Worm (Caenorhabditis elegans): ENCODE results near the gene lips-1.

Gene lips-1

DNA sequence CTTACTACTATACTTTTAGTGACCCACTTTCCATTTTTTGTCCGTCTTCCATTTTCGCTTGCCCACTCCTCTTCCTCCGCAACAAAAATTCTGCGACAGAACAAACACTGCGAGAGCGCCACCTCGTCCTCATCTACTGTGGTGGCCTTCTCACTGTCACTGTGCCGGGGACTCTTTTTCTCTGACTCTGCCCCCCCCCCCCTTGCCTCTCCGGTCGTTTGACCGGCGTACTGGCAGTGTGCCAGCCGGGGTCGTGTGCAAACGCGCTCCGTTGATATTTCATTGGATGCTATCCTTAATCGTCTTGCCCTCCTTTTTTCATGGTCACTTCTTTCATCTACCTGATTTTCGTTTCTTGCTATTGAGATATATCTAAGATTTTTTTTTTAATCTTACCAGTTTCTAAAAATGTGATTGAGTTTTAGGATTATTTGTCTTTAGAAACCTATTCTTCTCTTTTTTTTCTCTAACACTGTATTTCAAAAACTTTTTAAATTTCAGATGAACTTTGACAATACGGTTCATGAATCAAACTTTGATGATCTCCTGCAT, 12.0 kb upstream of the lips-1 start, which contains the start of gene atf-6:
TSS of gene atf-6 (plus strand) at position 502 of the 552 bp plus-strand sequence.
- TF ChIP-seq crh-2 (tag; optimal IDR thresholded peaks at IDR 0.05) = peak; percentile 84
- peak in 1 of 2 experiments; percentile 77 for TF ChIP-seq lsy-2 (tag; optimal IDR thresholded peaks at IDR 0.05)
- TF ChIP-seq alr-1 (tag; optimal IDR thresholded peaks at IDR 0.05) = no peak
- no peak for TF ChIP-seq nhr-23 (tag; optimal IDR thresholded peaks at IDR 0.05)
- no peak for TF ChIP-seq aly-2 (tag; optimal IDR thresholded peaks at IDR 0.05)
- TF ChIP-seq zag-1 (tag; optimal IDR thresholded peaks at IDR 0.05) = peak; percentile 90
- no peak for TF ChIP-seq unc-62 (GFP tag; optimal IDR thresholded peaks at IDR 0.05)
- no peak for TF ChIP-seq lin-39 (tag; optimal IDR thresholded peaks at IDR 0.05)
- TF ChIP-seq nhr-129 (tag; optimal IDR thresholded peaks at IDR 0.05) = peak; percentile 86
- peak; percentile 41 for TF ChIP-seq blmp-1 (tag; optimal IDR thresholded peaks at IDR 0.05; ENCODE audit: insufficient read depth)
- peak; percentile 85 for TF ChIP-seq lin-13 (GFP tag; optimal IDR thresholded peaks at IDR 0.05)
- TF ChIP-seq mbf-1 (tag; optimal IDR thresholded peaks at IDR 0.05) = no peak
- no peak for TF ChIP-seq ama-1 (optimal IDR thresholded peaks at IDR 0.05)
- no peak for TF ChIP-seq skn-1 (tag; optimal IDR thresholded peaks at IDR 0.05)
- TF ChIP-seq Y55F3AM.14 (GFP tag; optimal IDR thresholded peaks at IDR 0.05) = peak; percentile 64
- no peak for TF ChIP-seq nhr-77 (tag; optimal IDR thresholded peaks at IDR 0.05)
- TF ChIP-seq ztf-4 (tag; optimal IDR thresholded peaks at IDR 0.05) = peak; percentile 52
- TF ChIP-seq mab-5 (tag; optimal IDR thresholded peaks at IDR 0.05) = peak; percentile 85
- TF ChIP-seq nhr-21 (tag; optimal IDR thresholded peaks at IDR 0.05) = peak; percentile 73
- peak; percentile 83 for TF ChIP-seq C34F6.9 (tag; optimal IDR thresholded peaks at IDR 0.05)
- no peak for TF ChIP-seq nhr-25 (tag; optimal IDR thresholded peaks at IDR 0.05)
- peak; percentile 67 for TF ChIP-seq peb-1 (tag; optimal IDR thresholded peaks at IDR 0.05)
- peak; percentile 72 for TF ChIP-seq fos-1 (tag; optimal IDR thresholded peaks at IDR 0.05)
- TF ChIP-seq ZK546.5 (tag; optimal IDR thresholded peaks at IDR 0.05) = no peak
- peak; percentile 31 for TF ChIP-seq nhr-6 (tag; optimal IDR thresholded peaks at IDR 0.05)
- TF ChIP-seq nhr-10 (tag; optimal IDR thresholded peaks at IDR 0.05) = no peak
- no peak for TF ChIP-seq nhr-12 (tag; optimal IDR thresholded peaks at IDR 0.05)
- TF ChIP-seq F13H6.1 (tag; optimal IDR thresholded peaks at IDR 0.05) = peak; percentile 95
- TF ChIP-seq elt-3 (tag; optimal IDR thresholded peaks at IDR 0.05) = no peak
- TF ChIP-seq unc-39 (tag; optimal IDR thresholded peaks at IDR 0.05) = no peak
- TF ChIP-seq unc-55 (GFP tag; optimal IDR thresholded peaks at IDR 0.05) = peak; percentile 76
- peak; percentile 29 to 79 for TF ChIP-seq mdl-1 (tag; optimal IDR thresholded peaks at IDR 0.05)
- TF ChIP-seq dmd-4 (tag; optimal IDR thresholded peaks at IDR 0.05) = no peak
- no peak for TF ChIP-seq R02D3.7 (tag; optimal IDR thresholded peaks at IDR 0.05)
- peak; percentile 71 for TF ChIP-seq gmeb-1 (tag; optimal IDR thresholded peaks at IDR 0.05)
- TF ChIP-seq sma-9 (GFP tag; optimal IDR thresholded peaks at IDR 0.05) = peak; percentile 85
- no peak for TF ChIP-seq sma-9 (tag; optimal IDR thresholded peaks at IDR 0.05)
- TF ChIP-seq elt-1 (tag; optimal IDR thresholded peaks at IDR 0.05) = no peak
- no peak for TF ChIP-seq nhr-11 (tag; optimal IDR thresholded peaks at IDR 0.05)
- TF ChIP-seq nhr-237 (tag; optimal IDR thresholded peaks at IDR 0.05) = no peak
- TF ChIP-seq ceh-82 (tag; optimal IDR thresholded peaks at IDR 0.05) = peak; percentile 52
- no peak for TF ChIP-seq ztf-11 (tag; optimal IDR thresholded peaks at IDR 0.05)
- TF ChIP-seq ztf-1 (GFP tag; conservative IDR thresholded peaks at IDR 0.05) = no peak
- TF ChIP-seq ceh-16 (tag; optimal IDR thresholded peaks at IDR 0.05) = peak; percentile 76
- TF ChIP-seq sem-4 (tag; optimal IDR thresholded peaks at IDR 0.05) = peak; percentile 77
- peak; percentile 40 for TF ChIP-seq egl-27 (tag; optimal IDR thresholded peaks at IDR 0.05)
- TF ChIP-seq lin-11 (tag; optimal IDR thresholded peaks at IDR 0.05) = peak; percentile 61
- peak; percentile 93 for TF ChIP-seq sma-3 (GFP tag; optimal IDR thresholded peaks at IDR 0.05)
- peak; percentile 37 for TF ChIP-seq snpc-4 (tag; optimal IDR thresholded peaks at IDR 0.05)

Data from whole organism, L2 larva.